Fruit fly (Drosophila melanogaster): ENCODE results near the gene CG42525.
A peak's percentile ranks its signal among the peaks of the same experiment; 100 is the strongest.

- TF ChIP-seq pan (optimal IDR thresholded peaks at IDR 0.05) (no peak), h (GFP tag; optimal IDR thresholded peaks at IDR 0.05) (no peak), lola (GFP tag; optimal IDR thresholded peaks at IDR 0.05) (no peak), Hnf4 (GFP tag; optimal IDR thresholded peaks at IDR 0.05) (no peak), psq (GFP tag; optimal IDR thresholded peaks at IDR 0.05) (peak; percentile 22), CG9705 (GFP tag; optimal IDR thresholded peaks at IDR 0.05) (no peak), ey (GFP tag; optimal IDR thresholded peaks at IDR 0.05) (no peak), fru (GFP tag; optimal IDR thresholded peaks at IDR 0.05) (no peak), Hr83 (GFP tag; optimal IDR thresholded peaks at IDR 0.05; ENCODE audit: poor library complexity, severe bottlenecking) (peak; percentile 5), br (GFP tag; optimal IDR thresholded peaks at IDR 0.05) (no peak), N (GFP tag; optimal IDR thresholded peaks at IDR 0.05) (no peak), rgr (GFP tag; optimal IDR thresholded peaks at IDR 0.05) (no peak)
These were observed 30.0 kb downstream of the CG42525 start, which contains the start of the genes ND-30 and CG15812 for dm6 chr3L:3159309-3160194.
